Worm (Caenorhabditis elegans): ENCODE data around the gene act-2.

The act-2 gene

DNA sequence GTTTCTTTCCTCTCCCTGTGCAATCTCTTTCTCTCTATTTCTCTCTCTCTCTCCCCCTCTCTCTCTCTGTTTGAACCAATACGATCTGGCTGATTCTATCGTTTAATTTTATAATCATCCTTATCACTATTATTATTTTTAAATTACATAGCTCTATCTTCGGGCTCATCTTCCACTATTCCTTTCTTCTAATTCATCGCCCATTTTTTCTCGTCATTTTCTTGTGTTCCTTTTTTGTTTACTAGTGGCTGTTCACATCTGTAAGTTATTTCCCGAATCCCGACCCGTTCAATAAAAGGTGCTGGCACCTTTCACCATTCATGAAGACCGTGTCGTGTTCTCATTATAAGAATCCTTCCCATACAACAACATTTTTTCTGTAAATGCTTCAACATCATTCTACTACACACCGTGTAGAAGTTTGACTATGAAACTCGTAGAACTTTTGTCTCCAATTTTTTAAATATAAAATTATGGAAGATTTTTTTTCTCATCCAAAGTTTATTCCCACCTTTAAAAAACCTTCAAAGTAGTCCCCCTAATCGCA is 40.3 kb upstream of the act-2 start:
- no peak for TF ChIP-seq K09A11.1 (tag; optimal IDR thresholded peaks at IDR 0.05; ENCODE audit: insufficient read depth)

DNA sequence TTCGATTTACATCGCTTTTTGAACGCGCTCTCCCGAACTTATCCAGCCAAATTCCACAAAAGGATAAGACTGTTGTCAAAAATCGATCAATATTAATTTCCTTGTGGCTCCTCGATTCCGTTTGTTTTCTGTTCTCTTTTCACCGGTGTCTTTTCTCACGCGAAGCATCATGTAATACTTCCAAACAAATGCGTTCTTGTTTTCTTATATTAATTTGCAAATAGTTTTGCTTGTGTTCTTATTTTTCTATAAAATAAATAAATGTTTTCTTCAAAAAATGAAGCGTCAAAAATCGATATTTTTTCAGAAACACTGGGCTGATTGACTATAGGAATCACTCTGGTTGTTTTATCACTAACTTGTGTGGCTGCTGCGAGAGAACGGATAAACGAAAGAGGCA is 35.7 kb upstream of the act-2 start, which contains the start of gene math-33:
TSS of gene math-33 (plus strand) at position 301 of the 400 bp plus-strand sequence.
- no peak for TF ChIP-seq ceh-31 (tag; optimal IDR thresholded peaks at IDR 0.05)
- TF ChIP-seq K02D7.2 (tag; optimal IDR thresholded peaks at IDR 0.05): no peak

- TF ChIP-seq mec-3 (tag; optimal IDR thresholded peaks at IDR 0.05; ENCODE audit: borderline replicate concordance) (no peak), ceh-34 (tag; optimal IDR thresholded peaks at IDR 0.05) (peak; percentile 84), F13H6.1 (tag; optimal IDR thresholded peaks at IDR 0.05) (peak; percentile 63), sox-4 (tag; optimal IDR thresholded peaks at IDR 0.05) (peak; percentile 72), tbx-2 (tag; optimal IDR thresholded peaks at IDR 0.05) (peak; percentile 88), odd-2 (tag; optimal IDR thresholded peaks at IDR 0.05) (peak; percentile 68), tbx-7 (tag; optimal IDR thresholded peaks at IDR 0.05) (peak; percentile 44), hlh-8 (tag; optimal IDR thresholded peaks at IDR 0.05) (peak; percentile 68), ama-1 (optimal IDR thresholded peaks at IDR 0.05) (no peak), syd-9 (tag; optimal IDR thresholded peaks at IDR 0.05) (peak; percentile 73), pax-1 (tag; optimal IDR thresholded peaks at IDR 0.05) (peak; percentile 63), madf-2 (tag; optimal IDR thresholded peaks at IDR 0.05) (peak; percentile 67), ets-4 (tag; optimal IDR thresholded peaks at IDR 0.05) (peak; percentile 31), ceh-2 (tag; optimal IDR thresholded peaks at IDR 0.05) (peak; percentile 65), pha-4 (tag; optimal IDR thresholded peaks at IDR 0.05) (no peak), lin-11 (tag; optimal IDR thresholded peaks at IDR 0.05) (peak; percentile 54), ceh-22 (tag; optimal IDR thresholded peaks at IDR 0.05) (no peak), ceh-19 (GFP tag; optimal IDR thresholded peaks at IDR 0.05) (peak; percentile 82), ceh-14 (tag; optimal IDR thresholded peaks at IDR 0.05) (peak; percentile 91), ceh-45 (GFP tag; IDR thresholded peaks at IDR 0.05) (peak; percentile 24; the same call in 1 of the 2 replicates), lim-6 (tag; optimal IDR thresholded peaks at IDR 0.05) (peak; percentile 49), pag-3 (tag; optimal IDR thresholded peaks at IDR 0.05; ENCODE audit: borderline replicate concordance) (no peak), zip-5 (tag; optimal IDR thresholded peaks at IDR 0.05) (peak; percentile 37), fkh-10 (GFP tag; optimal IDR thresholded peaks at IDR 0.05) (no peak), pat-9 (tag; optimal IDR thresholded peaks at IDR 0.05) (peak; percentile 75), K09A11.1 (tag; optimal IDR thresholded peaks at IDR 0.05; ENCODE audit: insufficient read depth) (peak; percentile 87), hlh-13 (GFP tag; optimal IDR thresholded peaks at IDR 0.05) (peak; percentile 18), ceh-48 (tag; optimal IDR thresholded peaks at IDR 0.05) (peak; percentile 51), K02D7.2 (tag; optimal IDR thresholded peaks at IDR 0.05) (peak; percentile 73), ceh-30 (tag; optimal IDR thresholded peaks at IDR 0.05) (no peak), T23F11.4 (GFP tag; optimal IDR thresholded peaks at IDR 0.05) (peak; percentile 71), pros-1 (tag; optimal IDR thresholded peaks at IDR 0.05) (no peak), dve-1 (tag; optimal IDR thresholded peaks at IDR 0.05) (no peak), fax-1 (tag; optimal IDR thresholded peaks at IDR 0.05) (peak; percentile 76), ceh-6 (GFP tag; optimal IDR thresholded peaks at IDR 0.05) (peak; percentile 64), fkh-6 (tag; optimal IDR thresholded peaks at IDR 0.05) (peak; percentile 73), C08G9.2 (tag; optimal IDR thresholded peaks at IDR 0.05) (peak; percentile 62), nfya-1 (tag; optimal IDR thresholded peaks at IDR 0.05) (peak; percentile 73), hlh-15 (tag; optimal IDR thresholded peaks at IDR 0.05) (peak; percentile 75), ref-2 (tag; optimal IDR thresholded peaks at IDR 0.05) (peak; percentile 84), sox-2 (GFP tag; IDR thresholded peaks at IDR 0.05) (peak; percentile 45; the same call in 1 of the 2 replicates), unc-42 (tag; optimal IDR thresholded peaks at IDR 0.05) (no peak), Y22D7AL.16 (tag; optimal IDR thresholded peaks at IDR 0.05) (peak; percentile 52), che-1 (tag; optimal IDR thresholded peaks at IDR 0.05) (peak; percentile 65), ceh-18 (tag; optimal IDR thresholded peaks at IDR 0.05) (peak; percentile 52), unc-86 (tag; optimal IDR thresholded peaks at IDR 0.05) (peak; percentile 74), nhr-11 (tag; optimal IDR thresholded peaks at IDR 0.05) (no peak)
These were observed 35.2 kb upstream of the act-2 start, which contains the start of gene erfa-3 for ce11 chrV:11113041-11113574. Gene erfa-3, minus strand, starts transcription at chrV:11113091.

Data from whole organism, late embryonic.